Worm (Caenorhabditis elegans): ENCODE data around the gene frpr-18.

ce11 chrV:6846507-6846906 is 23.6 kb upstream of the frpr-18 start, which contains the start of gene lgc-54:
- TF ChIP-seq ztf-11 (tag; optimal IDR thresholded peaks at IDR 0.05) (no peak), elt-3 (tag; optimal IDR thresholded peaks at IDR 0.05) (no peak), sptf-1 (tag; optimal IDR thresholded peaks at IDR 0.05) (no peak), nhr-28 (tag; optimal IDR thresholded peaks at IDR 0.05) (no peak), elt-1 (tag; optimal IDR thresholded peaks at IDR 0.05; ENCODE audit: borderline replicate concordance, insufficient read depth) (no peak), lsy-2 (tag; optimal IDR thresholded peaks at IDR 0.05) (no peak)
